Worm (Caenorhabditis elegans) whole organism, late embryonic: ENCODE measurements around the gene Y39B6A.9.

Experiments used
- C38D4.7 ChIP-seq: fragments of 200-800 bp; sonication (Bioruptor generic); optimal IDR thresholded peaks from 2 replicates; lab custom pipeline; 2018; ENCODE audit warnings: mild to moderate bottlenecking, missing genetic modification characterization, moderate library complexity, missing compliant biosample characterization
- Y22D7AL.16 ChIP-seq: sonication (generic microtip); optimal IDR thresholded peaks from 2 replicates; lab custom pipeline; 2016; ENCODE audit warnings: missing genetic modification characterization, missing compliant biosample characterization
- ceh-22 ChIP-seq: sonication (generic microtip); optimal IDR thresholded peaks from 2 replicates; lab custom pipeline; 2017; ENCODE audit warnings: missing biosample characterization, missing genetic modification characterization
- ceh-24 ChIP-seq: sonication (generic microtip); optimal IDR thresholded peaks from 2 replicates; lab custom pipeline; 2016; ENCODE audit warnings: mild to moderate bottlenecking, missing genetic modification characterization, missing compliant biosample characterization
- ceh-34 ChIP-seq: sonication (generic microtip); optimal IDR thresholded peaks from 2 replicates; lab custom pipeline; 2016; ENCODE audit warnings: mild to moderate bottlenecking, missing genetic modification characterization, missing compliant biosample characterization
- ceh-45 ChIP-seq: fragments of 200-800 bp; sonication (Bioruptor generic); IDR thresholded peaks from 2 replicates; pipeline ENCODE4 v1.3.6; 2022; ENCODE audit warnings: missing genetic modification reagents, missing genetic modification characterization, missing compliant biosample characterization
- dmd-4 ChIP-seq: sonication (generic microtip); optimal IDR thresholded peaks from 2 replicates; lab custom pipeline; 2016; ENCODE audit warnings: borderline replicate concordance, missing genetic modification characterization, missing compliant biosample characterization
- ets-4 ChIP-seq: sonication (generic microtip); optimal IDR thresholded peaks from 2 replicates; lab custom pipeline; 2016; ENCODE audit warnings: missing genetic modification characterization, missing compliant biosample characterization
- eyg-1 ChIP-seq: sonication (generic microtip); optimal IDR thresholded peaks from 2 replicates; lab custom pipeline; 2016; ENCODE audit warnings: missing genotype, missing genetic modification characterization, missing compliant biosample characterization
- fax-1 ChIP-seq: sonication (generic microtip); optimal IDR thresholded peaks from 2 replicates; lab custom pipeline; 2016; ENCODE audit warnings: missing genotype, missing genetic modification characterization, missing compliant biosample characterization
- gmeb-2 ChIP-seq: sonication (generic microtip); optimal IDR thresholded peaks from 2 replicates; lab custom pipeline; 2016; ENCODE audit warnings: missing genetic modification characterization, inconsistent platforms, missing compliant biosample characterization
- hlh-15 ChIP-seq: sonication (generic microtip); optimal IDR thresholded peaks from 2 replicates; lab custom pipeline; 2016; ENCODE audit warnings: missing genetic modification characterization, missing compliant biosample characterization
- hlh-8 ChIP-seq: sonication (generic microtip); optimal IDR thresholded peaks from 2 replicates; lab custom pipeline; 2016; ENCODE audit warnings: missing genotype, missing genetic modification characterization, missing compliant biosample characterization
- lim-6 ChIP-seq: sonication (generic microtip); optimal IDR thresholded peaks from 2 replicates; lab custom pipeline; 2016; ENCODE audit warnings: missing genetic modification characterization, missing compliant biosample characterization
- madf-2 ChIP-seq: sonication (generic microtip); optimal IDR thresholded peaks from 2 replicates; lab custom pipeline; 2017; ENCODE audit warnings: missing genetic modification characterization, missing compliant biosample characterization
- nhr-11 ChIP-seq: fragments of 150-350 bp; optimal IDR thresholded peaks from 2 replicates; lab custom pipeline; 2014; ENCODE audit warnings: missing biosample characterization, missing genetic modification characterization
- pat-9 ChIP-seq: fragments of 200-800 bp; sonication (Bioruptor generic); optimal IDR thresholded peaks from 2 replicates; lab custom pipeline; 2018; ENCODE audit warnings: mild to moderate bottlenecking, missing genetic modification characterization, moderate library complexity, missing compliant biosample characterization
- pax-1 ChIP-seq: fragments of 150-350 bp; optimal IDR thresholded peaks from 2 replicates; lab custom pipeline; 2014; ENCODE audit warnings: missing biosample characterization, missing genetic modification characterization
- pha-4 ChIP-seq: fragments of 150-350 bp; optimal IDR thresholded peaks from 2 replicates; lab custom pipeline; 2018; ENCODE audit warnings: missing biosample characterization, missing genetic modification reagents, missing genetic modification characterization
- rnt-1 ChIP-seq: sonication (generic microtip); optimal IDR thresholded peaks from 2 replicates; lab custom pipeline; 2016; ENCODE audit warnings: missing genetic modification characterization, missing compliant biosample characterization
- unc-42 ChIP-seq: sonication (generic microtip); optimal IDR thresholded peaks from 2 replicates; lab custom pipeline; 2016; ENCODE audit warnings: missing genotype, missing genetic modification characterization, missing compliant biosample characterization
- unc-55 ChIP-seq: sonication (generic microtip); optimal IDR thresholded peaks from 2 replicates; lab custom pipeline; 2017; ENCODE audit warnings: missing biosample characterization, missing genetic modification reagents, missing genetic modification characterization

Y39B6A.9 gene

ce11 chrV:19177804-19178203, 41.5 kb downstream of the Y39B6A.9 start:
- TF ChIP-seq hlh-15 = no peak
- no peak for TF ChIP-seq eyg-1 (tag; lab: Kevin White, UChicago)
- no peak for TF ChIP-seq gmeb-2 (tag; lab: Kevin White, UChicago)
- TF ChIP-seq pax-1 (tag; lab: Kevin White, UChicago) = no peak
- TF ChIP-seq pha-4 (tag; lab: Kevin White, UChicago) = no peak
- no peak for TF ChIP-seq ets-4 (tag; lab: Kevin White, UChicago)
- TF ChIP-seq ceh-22 = no peak
- no peak for TF ChIP-seq dmd-4 (tag; lab: Kevin White, UChicago)
- TF ChIP-seq ceh-45 (GFP tag; lab: Robert Waterston, UW) = no peak
- no peak for TF ChIP-seq lim-6 (tag; lab: Kevin White, UChicago)
- TF ChIP-seq madf-2 (tag; lab: Kevin White, UChicago) = no peak
- no peak for TF ChIP-seq pat-9 (tag; lab: Kevin White, UChicago)
- TF ChIP-seq C38D4.7 = no peak
- TF ChIP-seq Y22D7AL.16 (tag; lab: Kevin White, UChicago) = no peak
- no peak for TF ChIP-seq rnt-1 (tag; lab: Kevin White, UChicago)
- no peak for TF ChIP-seq hlh-8
- no peak for TF ChIP-seq ceh-24 (tag; lab: Kevin White, UChicago)

ce11 chrV:19178896-19179295, 42.6 kb downstream of the Y39B6A.9 start:
- TF ChIP-seq nhr-11 (tag; lab: Kevin White, UChicago) = no peak
- TF ChIP-seq ceh-34 = no peak
- TF ChIP-seq unc-42 (tag; lab: Kevin White, UChicago) = peak; percentile 57
- TF ChIP-seq, all 69 proteins: peak for 1

- TF ChIP-seq fax-1 (tag; lab: Kevin White, UChicago) = no peak
- TF ChIP-seq unc-55 (GFP tag; lab: Kevin White, UChicago) = peak; percentile 84
- no peak for TF ChIP-seq pat-9 (tag; lab: Kevin White, UChicago)
Measured at ce11 chrV:19181684-19182083, 45.4 kb downstream of the Y39B6A.9 start.
